Worm (Caenorhabditis elegans) whole organism, L4 larva: ENCODE results near the gene spe-49.

Experiments used
- F26F4.8 ChIP-seq: fragments of 200-800 bp; sonication (Bioruptor generic); conservative IDR thresholded peaks from 2 replicates; pipeline ENCODE4 v1.3.6; 2022; ENCODE audit warnings: missing genetic modification characterization, missing compliant biosample characterization
- F44E2.7 ChIP-seq: fragments of 200-800 bp; sonication (Bioruptor generic); IDR thresholded peaks from 2 replicates; pipeline ENCODE4 v2.1.2; 2022; ENCODE audit warnings: missing genetic modification characterization, missing compliant biosample characterization
- Y75B8A.6 ChIP-seq: fragments of 200-800 bp; sonication (Bioruptor generic); IDR thresholded peaks from 2 replicates; pipeline ENCODE4 v1.3.6; 2022; ENCODE audit warnings: missing genetic modification reagents, missing genetic modification characterization, missing compliant biosample characterization
- aha-1 ChIP-seq: fragments of 150-350 bp; peaks from one replicate; lab custom pipeline; 2014; ENCODE audit warnings: missing biosample characterization, missing genetic modification characterization
- ama-1 ChIP-seq: fragments of 150-350 bp; optimal IDR thresholded peaks from 2 replicates; lab custom pipeline; 2014; ENCODE audit warnings: inconsistent platforms, mixed read lengths
- arid-1 ChIP-seq: fragments of 200-800 bp; sonication (Bioruptor generic); conservative IDR thresholded peaks from 2 replicates; pipeline ENCODE4 v1.3.6; 2022; ENCODE audit warnings: missing genetic modification reagents, missing genetic modification characterization, missing compliant biosample characterization
- ceh-62 ChIP-seq: sonication (generic microtip); optimal IDR thresholded peaks from 2 replicates; lab custom pipeline; 2017; ENCODE audit warnings: missing biosample characterization, missing genetic modification characterization
- cey-2 ChIP-seq: sonication (generic microtip); optimal IDR thresholded peaks from 3 replicates; lab custom pipeline; 2017; ENCODE audit warnings: missing genetic modification characterization, mild to moderate bottlenecking, missing compliant biosample characterization, antibody characterized with exemption, borderline replicate concordance; ENCODE audit not compliant: insufficient read depth
- daf-19 ChIP-seq: fragments of 200-800 bp; sonication (Bioruptor generic); conservative IDR thresholded peaks from 2 replicates; pipeline ENCODE4 v1.3.6; 2022; ENCODE audit warnings: missing genetic modification characterization, missing compliant biosample characterization
- dmd-6 ChIP-seq: fragments of 200-800 bp; sonication (Bioruptor generic); IDR thresholded peaks from 2 replicates; pipeline ENCODE4 v1.3.6; 2022; ENCODE audit warnings: missing genetic modification reagents, missing genetic modification characterization, missing compliant biosample characterization
- dmd-8 ChIP-seq: fragments of 200-800 bp; sonication (Bioruptor generic); IDR thresholded peaks from 2 replicates; pipeline ENCODE4 v1.3.6; 2022; ENCODE audit warnings: missing genetic modification characterization, missing compliant biosample characterization
- gei-8 ChIP-seq: fragments of 200-800 bp; sonication (Bioruptor generic); optimal IDR thresholded peaks from 2 replicates; lab custom pipeline; 2018; ENCODE audit warnings: mild to moderate bottlenecking, missing genetic modification characterization, missing compliant biosample characterization
- hlh-11 ChIP-seq: fragments of 200-800 bp; sonication (Bioruptor generic); optimal IDR thresholded peaks from 2 replicates; lab custom pipeline; 2018; ENCODE audit warnings: mild to moderate bottlenecking, missing genetic modification characterization, missing compliant biosample characterization
- hlh-30 ChIP-seq: sonication (generic microtip); optimal IDR thresholded peaks from 2 replicates; lab custom pipeline; 2017; ENCODE audit warnings: antibody characterized with exemption, mild to moderate bottlenecking, missing genetic modification characterization, missing compliant biosample characterization; ENCODE audit not compliant: insufficient read depth
- hmg-1.1 ChIP-seq: fragments of 200-800 bp; sonication (Bioruptor generic); IDR thresholded peaks from 2 replicates; pipeline ENCODE4 v1.3.6; 2022; ENCODE audit warnings: missing genetic modification reagents, missing genetic modification characterization, missing compliant biosample characterization
- jun-1 ChIP-seq: fragments of 150-350 bp; optimal IDR thresholded peaks from 2 replicates; lab custom pipeline; 2014; ENCODE audit warnings: missing biosample characterization, missing genetic modification reagents, missing genetic modification characterization
- lin-13 ChIP-seq: fragments of 150-350 bp; optimal IDR thresholded peaks from 2 replicates; lab custom pipeline; 2014; ENCODE audit warnings: missing biosample characterization, missing genetic modification reagents, missing genetic modification characterization
- lir-3 ChIP-seq: sonication (generic microtip); optimal IDR thresholded peaks from 2 replicates; lab custom pipeline; 2016; ENCODE audit warnings: mild to moderate bottlenecking, missing genetic modification characterization, missing compliant biosample characterization
- mxl-2 ChIP-seq: fragments of 200-800 bp; sonication (Bioruptor generic); conservative IDR thresholded peaks from 2 replicates; pipeline ENCODE4 v1.3.6; 2022; ENCODE audit warnings: missing genetic modification reagents, missing genetic modification characterization, missing compliant biosample characterization
- nhr-10 ChIP-seq: fragments of 150-350 bp; optimal IDR thresholded peaks from 2 replicates; lab custom pipeline; 2014; ENCODE audit warnings: missing biosample characterization, missing genetic modification characterization
- nhr-102 ChIP-seq: sonication (generic microtip); optimal IDR thresholded peaks from 2 replicates; lab custom pipeline; 2016; ENCODE audit warnings: mild to moderate bottlenecking, missing genetic modification characterization, moderate library complexity, missing compliant biosample characterization
- nhr-11 ChIP-seq: fragments of 150-350 bp; optimal IDR thresholded peaks from 2 replicates; lab custom pipeline; 2014; ENCODE audit warnings: missing biosample characterization, missing genetic modification characterization
- nhr-25 ChIP-seq: sonication (generic microtip); optimal IDR thresholded peaks from 2 replicates; lab custom pipeline; 2017; ENCODE audit warnings: missing genetic modification characterization, mild to moderate bottlenecking, missing compliant biosample characterization, antibody characterized with exemption, moderate library complexity, borderline replicate concordance; ENCODE audit not compliant: insufficient read depth
- nhr-28 ChIP-seq: fragments of 150-350 bp; optimal IDR thresholded peaks from 2 replicates; lab custom pipeline; 2014; ENCODE audit warnings: missing biosample characterization, missing genetic modification characterization
- nhr-6 ChIP-seq: fragments of 150-350 bp; optimal IDR thresholded peaks from 2 replicates; lab custom pipeline; 2014; ENCODE audit warnings: missing biosample characterization, missing genetic modification characterization
- nhr-76 ChIP-seq: fragments of 150-350 bp; optimal IDR thresholded peaks from 2 replicates; lab custom pipeline; 2014; ENCODE audit warnings: missing biosample characterization, missing genetic modification characterization
- pqm-1 ChIP-seq: sonication (generic microtip); optimal IDR thresholded peaks from 2 replicates; lab custom pipeline; 2017; ENCODE audit warnings: missing biosample characterization, missing genetic modification characterization
- tag-97 ChIP-seq: fragments of 200-800 bp; sonication (Bioruptor generic); IDR thresholded peaks from 2 replicates; pipeline ENCODE4 v1.3.6; 2022; ENCODE audit warnings: missing genetic modification characterization, missing compliant biosample characterization
- tra-1 ChIP-seq: fragments of 200-800 bp; sonication (Bioruptor generic); IDR thresholded peaks from 2 replicates; pipeline ENCODE4 v1.3.6; 2022; ENCODE audit warnings: missing genetic modification reagents, missing genetic modification characterization, missing compliant biosample characterization
- unc-39 ChIP-seq: sonication (generic microtip); optimal IDR thresholded peaks from 2 replicates; lab custom pipeline; 2017; ENCODE audit warnings: missing biosample characterization, missing genetic modification characterization
- unc-62 ChIP-seq, 3 experiments: fragments of 150-350 bp in 1 of 3; sonication (generic microtip); optimal IDR thresholded peaks in 2 of 3; peaks in 1 of 3; 1 replicate in 1 of 3; 2 replicates in 2 of 3; lab custom pipeline; 2014 to 2017; ENCODE audit warnings: missing biosample characterization in 3 of 3, missing genetic modification characterization in 3 of 3, missing genetic modification reagents in 3 of 3, missing genotype in 1 of 3
- vab-7 ChIP-seq: fragments of 200-800 bp; sonication (Bioruptor generic); IDR thresholded peaks from 2 replicates; pipeline ENCODE4 v1.3.6; 2022; ENCODE audit warnings: missing genetic modification reagents, missing genetic modification characterization, missing compliant biosample characterization
- zfp-2 ChIP-seq: sonication (generic microtip); optimal IDR thresholded peaks from 2 replicates; lab custom pipeline; 2016; ENCODE audit warnings: mild to moderate bottlenecking, missing genetic modification characterization, missing compliant biosample characterization
- zfp-3 ChIP-seq: fragments of 200-800 bp; sonication (Bioruptor generic); conservative IDR thresholded peaks from 2 replicates; pipeline ENCODE4 v1.3.6; 2022; ENCODE audit warnings: missing genetic modification reagents, missing genetic modification characterization, missing compliant biosample characterization
- zip-2 ChIP-seq: fragments of 150-350 bp; optimal IDR thresholded peaks from 2 replicates; lab custom pipeline; 2014; ENCODE audit warnings: missing biosample characterization, missing genetic modification characterization

spe-49 gene

DNA sequence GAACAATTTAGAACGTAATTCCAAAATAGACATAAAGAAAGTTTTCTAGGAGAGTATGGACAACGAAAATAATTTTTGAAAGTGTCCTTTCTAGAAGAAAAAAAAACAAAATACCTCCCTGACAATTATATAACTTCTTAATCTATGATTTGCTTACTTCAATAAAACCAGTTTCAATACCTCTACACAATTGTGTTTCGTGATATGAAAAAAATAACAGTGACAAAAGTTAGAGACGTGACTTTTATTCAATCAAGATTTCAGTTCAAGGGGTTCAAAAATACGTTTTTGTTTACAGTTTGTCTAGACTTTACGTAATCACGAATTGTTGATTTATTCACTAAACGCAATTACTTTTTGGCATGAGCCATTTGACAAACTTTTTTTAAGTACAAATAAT is 40.1 kb downstream of the spe-49 start:
- TF ChIP-seq unc-62 (GFP tag; optimal IDR thresholded peaks at IDR 0.05 in 1 of 2; lab: Kevin White, UChicago) (peak in 1 of 2 experiments; percentile 94), unc-62 (tag; optimal IDR thresholded peaks at IDR 0.05; lab: Kevin White, UChicago) (no peak), nhr-76 (tag; lab: Kevin White, UChicago) (no peak)

DNA sequence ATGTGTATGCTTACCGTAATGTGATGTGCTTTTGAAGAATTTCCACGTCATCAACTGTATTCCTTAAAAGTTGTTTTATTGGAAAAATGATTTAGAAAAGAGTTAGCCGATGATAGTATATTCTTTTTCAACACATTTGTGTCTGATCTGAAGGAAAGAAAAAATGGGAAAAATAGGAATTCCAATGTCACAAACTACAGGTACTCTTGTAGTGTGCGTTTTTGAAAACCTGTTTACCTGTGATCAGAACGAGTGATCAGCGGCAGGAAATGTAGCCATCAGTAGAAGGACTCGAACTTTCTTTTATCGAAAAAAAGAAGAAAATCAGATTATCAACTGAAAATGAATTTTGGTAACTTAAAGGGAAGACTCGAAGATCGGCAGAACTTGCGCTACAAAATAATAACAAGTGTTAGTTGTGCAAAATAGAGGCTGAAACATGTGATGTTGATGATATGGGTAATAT is 40.6 kb downstream of the spe-49 start, which contains the start of gene T28C12.15:
T28C12.15 (minus strand) TSS at position 51 of the 466 bp plus-strand sequence.
- TF ChIP-seq daf-19 (GFP tag; lab: Robert Waterston, UW) (no peak), aha-1 (tag; lab: Kevin White, UChicago) (peak; percentile 16), tag-97 (no peak), nhr-28 (tag; lab: Kevin White, UChicago) (peak; percentile 98)

DNA sequence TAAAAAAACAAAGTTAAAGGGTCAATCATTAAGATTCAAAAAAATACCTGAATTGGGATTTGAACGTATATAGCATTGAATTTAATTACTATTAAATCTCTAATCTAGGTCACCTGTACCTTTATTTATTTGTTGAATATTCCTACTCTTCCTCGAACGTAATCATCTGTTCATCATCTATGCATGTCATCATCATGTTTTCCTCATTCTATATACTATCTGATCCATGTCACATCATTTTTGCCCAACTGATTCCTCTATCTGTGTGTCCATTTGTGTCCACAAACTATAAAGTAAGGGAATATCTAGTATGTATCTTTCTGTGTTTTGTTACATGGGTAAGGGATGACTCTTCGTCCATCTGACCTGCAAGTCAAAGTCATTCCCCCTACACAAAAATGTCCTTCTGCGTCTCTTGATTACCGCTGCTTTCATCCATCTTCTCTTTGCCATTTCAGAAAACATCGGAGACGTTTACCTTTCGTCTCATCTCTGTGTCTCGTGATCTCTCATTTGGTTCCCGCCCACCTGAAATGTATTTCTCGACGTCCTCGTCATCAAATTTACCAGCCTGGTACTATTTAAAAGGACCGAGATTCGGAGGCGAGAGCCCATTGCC is 41.7 kb downstream of the spe-49 start:
- peak; percentile 12 for TF ChIP-seq cey-2 (tag; lab: Kevin White, UChicago)
- TF ChIP-seq dmd-6 (GFP tag; lab: Robert Waterston, UW), result peak; percentile 18; the same call in 1 of the 2 replicates
- peak; percentile 78 for TF ChIP-seq hlh-30 (tag; lab: Kevin White, UChicago)
- TF ChIP-seq nhr-28 (tag; lab: Kevin White, UChicago), result peak; percentile 91
- TF ChIP-seq hlh-11 (tag; lab: Kevin White, UChicago), result peak; percentile 48
- no peak for TF ChIP-seq vab-7 (GFP tag; lab: Robert Waterston, UW)
- TF ChIP-seq unc-39 (tag; lab: Kevin White, UChicago), result no peak
- TF ChIP-seq dmd-8 (GFP tag; lab: Robert Waterston, UW), result no peak
- TF ChIP-seq F44E2.7 (GFP tag; lab: Robert Waterston, UW), result no peak
- peak; percentile 49 for TF ChIP-seq nhr-25 (tag; lab: Kevin White, UChicago)
- 0 out of 2 replicates have a peak, but pooled peaks have one; percentile 11 for TF ChIP-seq hmg-1.1 (GFP tag; lab: Robert Waterston, UW)
- TF ChIP-seq nhr-6 (tag; lab: Kevin White, UChicago), result peak; percentile 9
- TF ChIP-seq ama-1 (lab: Kevin White, UChicago), result no peak
- peak in 1 of 2 experiments; percentile 99 for TF ChIP-seq unc-62 (GFP tag; optimal IDR thresholded peaks at IDR 0.05 in 1 of 2; lab: Kevin White, UChicago)
- no peak for TF ChIP-seq unc-62 (tag; optimal IDR thresholded peaks at IDR 0.05; lab: Kevin White, UChicago)

DNA sequence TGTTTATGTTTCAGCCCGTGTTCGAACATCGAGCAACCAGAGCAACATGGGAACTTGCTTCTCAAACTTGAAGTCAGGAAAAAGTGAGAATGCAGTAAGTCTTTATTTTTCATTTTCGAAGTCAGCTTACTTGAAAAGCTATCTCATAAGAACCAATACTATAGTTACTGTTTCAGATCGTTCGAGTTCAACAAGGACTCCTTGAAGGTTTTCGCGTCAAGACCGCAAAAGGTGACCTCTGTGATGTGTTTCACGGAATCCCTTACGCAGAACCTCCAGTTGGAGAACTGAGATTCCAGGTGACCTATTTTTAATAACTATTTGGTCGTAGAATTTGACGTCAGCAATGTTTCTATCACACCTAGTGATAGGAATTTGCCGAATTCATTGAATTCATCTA is 42.4 kb downstream of the spe-49 start:
- no peak for TF ChIP-seq arid-1 (GFP tag; lab: Robert Waterston, UW)
- TF ChIP-seq gei-8 (GFP tag; lab: Kevin White, UChicago), result no peak
- no peak for TF ChIP-seq mxl-2 (GFP tag; lab: Robert Waterston, UW)
- 0 out of 2 replicates have a peak, but pooled peaks have one; percentile 55 for TF ChIP-seq zfp-3 (GFP tag; lab: Robert Waterston, UW)
- TF ChIP-seq, all 104 proteins: peak for 1

DNA sequence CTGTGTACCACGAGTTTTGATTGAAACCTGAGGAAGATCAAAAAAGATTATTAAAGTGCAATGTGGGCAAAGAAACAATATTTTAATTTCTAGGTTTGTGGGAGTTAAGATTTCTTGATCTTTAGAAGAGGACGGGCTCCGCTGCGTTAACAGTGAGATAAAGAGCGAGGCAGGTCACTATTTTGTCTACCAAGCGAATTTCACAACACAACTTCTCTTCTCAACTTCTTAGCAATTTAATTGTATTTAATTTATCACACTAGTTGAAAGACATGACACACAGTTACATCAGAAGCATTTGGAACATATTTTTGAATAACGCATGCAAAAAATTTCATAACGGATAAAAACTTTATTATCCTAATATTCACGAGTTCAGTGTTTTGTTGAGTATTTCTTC is 45.2 kb downstream of the spe-49 start:
- no peak for TF ChIP-seq lin-13 (GFP tag; lab: Kevin White, UChicago)
- peak; percentile 88 for TF ChIP-seq zfp-3 (GFP tag; lab: Robert Waterston, UW)
- 0 out of 2 replicates have a peak, but pooled peaks have one; percentile 57 for TF ChIP-seq tra-1
- no peak for TF ChIP-seq unc-62 (GFP tag; optimal IDR thresholded peaks at IDR 0.05 in 1 of 2; lab: Kevin White, UChicago)
- TF ChIP-seq unc-62 (tag; optimal IDR thresholded peaks at IDR 0.05; lab: Kevin White, UChicago), result no peak
- TF ChIP-seq zfp-2, result no peak
- TF ChIP-seq ceh-62, result no peak
- TF ChIP-seq lir-3 (tag; lab: Kevin White, UChicago), result no peak
- peak; percentile 23 for TF ChIP-seq nhr-28 (tag; lab: Kevin White, UChicago)
- TF ChIP-seq F26F4.8, result no peak
- TF ChIP-seq nhr-11 (tag; lab: Kevin White, UChicago), result no peak
- no peak for TF ChIP-seq pqm-1 (tag; lab: Kevin White, UChicago)
- TF ChIP-seq Y75B8A.6 (GFP tag; lab: Robert Waterston, UW), result no peak
- TF ChIP-seq zip-2, result no peak
- no peak for TF ChIP-seq jun-1
- no peak for TF ChIP-seq nhr-10
- TF ChIP-seq nhr-25 (tag; lab: Kevin White, UChicago), result peak; percentile 77
- no peak for TF ChIP-seq nhr-102 (tag; lab: Kevin White, UChicago)
